Fruit fly (Drosophila melanogaster): ENCODE data around the gene CG32988.

Gene CG32988

dm6 chr2L:8825222-8825869 is 39.3 kb upstream of the CG32988 start, which contains the start of gene SoxN (continued):
- TF ChIP-seq CG10209 (GFP tag; optimal IDR thresholded peaks at IDR 0.05) (no peak), grau (tag; optimal IDR thresholded peaks at IDR 0.05) (no peak), ind (GFP tag; optimal IDR thresholded peaks at IDR 0.05) (no peak), Doc3 (GFP tag; IDR thresholded peaks at IDR 0.05; ENCODE audit: partially characterized antibody) (no peak; the same call in 2 of the 3 replicates), cad (GFP tag; optimal IDR thresholded peaks at IDR 0.05) (peak; percentile 95), maf-S (GFP tag; optimal IDR thresholded peaks at IDR 0.05) (no peak), CG17186 (GFP tag; optimal IDR thresholded peaks at IDR 0.05) (no peak), CG10366 (GFP tag; IDR thresholded peaks at IDR 0.05) (peak; percentile 44; the same call in 1 of the 2 replicates), chif (GFP tag; optimal IDR thresholded peaks at IDR 0.05) (peak in 1 of 2 experiments; percentile 14), ken (GFP tag; IDR thresholded peaks at IDR 0.05) (no peak), CG12659 (GFP tag; optimal IDR thresholded peaks at IDR 0.05) (no peak), Opbp (GFP tag; IDR thresholded peaks at IDR 0.05; ENCODE audit: partially characterized antibody) (peak; percentile 52; the same call in 1 of the 3 replicates), Neu2 (GFP tag; optimal IDR thresholded peaks at IDR 0.05; ENCODE audit: borderline replicate concordance) (no peak), CG17568 (GFP tag; optimal IDR thresholded peaks at IDR 0.05) (no peak), Dll (GFP tag; IDR thresholded peaks at IDR 0.05; ENCODE audit: partially characterized antibody) (peak; percentile 66; the same call in 3 of the 4 replicates), Rfx (GFP tag; IDR thresholded peaks at IDR 0.05) (no peak), CG4424 (GFP tag; optimal IDR thresholded peaks at IDR 0.05) (no peak), nmo (GFP tag; optimal IDR thresholded peaks at IDR 0.05) (peak; percentile 63), oc (tag; optimal IDR thresholded peaks at IDR 0.05) (peak; percentile 73), inv (GFP tag; IDR thresholded peaks at IDR 0.05; ENCODE audit: partially characterized antibody) (peak; percentile 25; the same call in 1 of the 2 replicates), pum (GFP tag; optimal IDR thresholded peaks at IDR 0.05) (no peak), Fer2 (tag; optimal IDR thresholded peaks at IDR 0.05) (no peak), Med (GFP tag) (peak; percentile 86), sisA (GFP tag; IDR thresholded peaks at IDR 0.05) (no peak), CG8281 (tag; optimal IDR thresholded peaks at IDR 0.05) (no peak), al (GFP tag; IDR thresholded peaks at IDR 0.05) (no peak), pros (GFP tag; optimal IDR thresholded peaks at IDR 0.05) (peak; percentile 86), nerfin-1 (tag; optimal IDR thresholded peaks at IDR 0.05) (peak; percentile 99), her (GFP tag; optimal IDR thresholded peaks at IDR 0.05) (peak; percentile 37), lola (GFP tag; optimal IDR thresholded peaks at IDR 0.05) (no peak), usp (GFP tag; optimal IDR thresholded peaks at IDR 0.05) (no peak), knrl (GFP tag; IDR thresholded peaks at IDR 0.05; ENCODE audit: partially characterized antibody) (no peak), CG6175 (GFP tag; IDR thresholded peaks at IDR 0.05) (peak; percentile 75; the same call in 2 of the 3 replicates), CG3281 (GFP tag; optimal IDR thresholded peaks at IDR 0.05) (peak; percentile 16), CG4360 (GFP tag; IDR thresholded peaks at IDR 0.05) (no peak), CG9817 (tag; optimal IDR thresholded peaks at IDR 0.05) (no peak), Antp (GFP tag; optimal IDR thresholded peaks at IDR 0.05) (peak; percentile 37), CG11247 (GFP tag; IDR thresholded peaks at IDR 0.05) (peak; percentile 36; the same call in 1 of the 2 replicates), cas (GFP tag; IDR thresholded peaks at IDR 0.05) (no peak), CG3838 (GFP tag; optimal IDR thresholded peaks at IDR 0.05) (peak; percentile 42), grn (GFP tag; optimal IDR thresholded peaks at IDR 0.05) (no peak), toy (GFP tag; IDR thresholded peaks at IDR 0.05) (no peak), tll (GFP tag; optimal IDR thresholded peaks at IDR 0.05) (peak in 1 of 2 experiments; percentile 65), Atf-2 (GFP tag; optimal IDR thresholded peaks at IDR 0.05) (no peak), Deaf1 (tag; optimal IDR thresholded peaks at IDR 0.05) (peak; percentile 96), Lhr (GFP tag; optimal IDR thresholded peaks at IDR 0.05) (no peak), slbo (GFP tag; IDR thresholded peaks at IDR 0.05) (peak; percentile 32; the same call in 1 of the 2 replicates), CG16815 (GFP tag; optimal IDR thresholded peaks at IDR 0.05) (no peak), B-H2 (GFP tag; optimal IDR thresholded peaks at IDR 0.05) (no peak)
